Worm (Caenorhabditis elegans) whole organism, L2 larva: ENCODE data around the gene Y54G2A.10.

Source experiments
- C34F6.9 ChIP-seq: fragments of 150-350 bp; optimal IDR thresholded peaks from 2 replicates; lab custom pipeline; 2014; ENCODE audit warnings: missing biosample characterization, missing genetic modification characterization
- R02D3.7 ChIP-seq: fragments of 150-350 bp; optimal IDR thresholded peaks from 2 replicates; lab custom pipeline; 2014; ENCODE audit warnings: missing biosample characterization, missing genetic modification characterization
- Y55F3AM.14 ChIP-seq: fragments of 200-800 bp; sonication (Bioruptor generic); optimal IDR thresholded peaks from 2 replicates; lab custom pipeline; 2018; ENCODE audit warnings: mild to moderate bottlenecking, missing genetic modification characterization, missing compliant biosample characterization
- ZK546.5 ChIP-seq: sonication (generic microtip); optimal IDR thresholded peaks from 2 replicates; lab custom pipeline; 2017; ENCODE audit warnings: missing biosample characterization, missing genetic modification characterization
- alr-1 ChIP-seq: fragments of 150-350 bp; optimal IDR thresholded peaks from 2 replicates; lab custom pipeline; 2014; ENCODE audit warnings: missing biosample characterization, missing genetic modification characterization
- aly-2 ChIP-seq: fragments of 150-350 bp; optimal IDR thresholded peaks from 2 replicates; lab custom pipeline; 2014; ENCODE audit warnings: missing biosample characterization, missing genetic modification characterization
- ama-1 ChIP-seq: fragments of 150-350 bp; optimal IDR thresholded peaks from 2 replicates; lab custom pipeline; 2018; ENCODE audit warnings: inconsistent platforms
- blmp-1 ChIP-seq: sonication (generic microtip); optimal IDR thresholded peaks from 2 replicates; lab custom pipeline; 2017; ENCODE audit warnings: missing genetic modification characterization, mild to moderate bottlenecking, missing compliant biosample characterization, antibody characterized with exemption, moderate library complexity; ENCODE audit not compliant: insufficient read depth
- ceh-16 ChIP-seq: fragments of 150-350 bp; optimal IDR thresholded peaks from 2 replicates; lab custom pipeline; 2014; ENCODE audit warnings: missing biosample characterization, missing genetic modification characterization
- ceh-82 ChIP-seq: fragments of 150-350 bp; optimal IDR thresholded peaks from 2 replicates; lab custom pipeline; 2014; ENCODE audit warnings: missing biosample characterization, missing genetic modification characterization
- crh-2 ChIP-seq: sonication (generic microtip); optimal IDR thresholded peaks from 2 replicates; lab custom pipeline; 2017; ENCODE audit warnings: missing biosample characterization, missing genetic modification characterization
- dmd-4 ChIP-seq: sonication (generic microtip); optimal IDR thresholded peaks from 2 replicates; lab custom pipeline; 2017; ENCODE audit warnings: missing biosample characterization, missing genetic modification characterization
- egl-27 ChIP-seq: sonication (generic microtip); optimal IDR thresholded peaks from 3 replicates; lab custom pipeline; 2017; ENCODE audit warnings: missing biosample characterization, missing genetic modification reagents, missing genetic modification characterization
- elt-1 ChIP-seq: fragments of 150-350 bp; optimal IDR thresholded peaks from 2 replicates; lab custom pipeline; 2014; ENCODE audit warnings: missing biosample characterization, missing genetic modification characterization
- elt-3 ChIP-seq: sonication (generic microtip); optimal IDR thresholded peaks from 2 replicates; lab custom pipeline; 2017; ENCODE audit warnings: missing biosample characterization, missing genetic modification characterization
- gmeb-1 ChIP-seq: fragments of 150-350 bp; optimal IDR thresholded peaks from 2 replicates; lab custom pipeline; 2014; ENCODE audit warnings: missing biosample characterization, missing genetic modification characterization
- lin-11 ChIP-seq: fragments of 150-350 bp; sonication (generic microtip); optimal IDR thresholded peaks from 2 replicates; lab custom pipeline; 2014; ENCODE audit warnings: missing biosample characterization, missing genetic modification characterization, inconsistent platforms, mixed read lengths
- lin-13 ChIP-seq: fragments of 150-350 bp; optimal IDR thresholded peaks from 2 replicates; lab custom pipeline; 2014; ENCODE audit warnings: missing biosample characterization, missing genetic modification reagents, missing genetic modification characterization
- lin-39 ChIP-seq: fragments of 150-350 bp; optimal IDR thresholded peaks from 2 replicates; lab custom pipeline; 2014; ENCODE audit warnings: missing biosample characterization, missing genetic modification reagents, missing genetic modification characterization
- lsy-2 ChIP-seq, 2 experiments: fragments of 150-350 bp in 1 of 2; sonication (generic microtip) in 1 of 2; optimal IDR thresholded peaks; 2 replicates each; lab custom pipeline; 2014 to 2017; ENCODE audit warnings: missing biosample characterization in 2 of 2, missing genetic modification characterization in 2 of 2
- mab-5 ChIP-seq: fragments of 150-350 bp; optimal IDR thresholded peaks from 2 replicates; lab custom pipeline; 2014; ENCODE audit warnings: missing biosample characterization, missing genetic modification characterization
- mbf-1 ChIP-seq: sonication (generic microtip); optimal IDR thresholded peaks from 2 replicates; lab custom pipeline; 2017; ENCODE audit warnings: missing biosample characterization, missing genetic modification characterization
- mdl-1 ChIP-seq, 2 experiments: fragments of 150-350 bp in 1 of 2; sonication (generic microtip) in 1 of 2; optimal IDR thresholded peaks; 2 replicates each; lab custom pipeline; 2017; ENCODE audit warnings: missing biosample characterization in 2 of 2, missing genetic modification characterization in 2 of 2
- nhr-10 ChIP-seq: sonication (generic microtip); optimal IDR thresholded peaks from 2 replicates; lab custom pipeline; 2017; ENCODE audit warnings: missing biosample characterization, missing genetic modification characterization
- nhr-11 ChIP-seq: fragments of 150-350 bp; optimal IDR thresholded peaks from 2 replicates; lab custom pipeline; 2014; ENCODE audit warnings: missing biosample characterization, missing genetic modification characterization
- nhr-12 ChIP-seq: fragments of 150-350 bp; optimal IDR thresholded peaks from 2 replicates; lab custom pipeline; 2014; ENCODE audit warnings: missing biosample characterization, missing genetic modification characterization
- nhr-129 ChIP-seq: fragments of 150-350 bp; optimal IDR thresholded peaks from 2 replicates; lab custom pipeline; 2014; ENCODE audit warnings: missing biosample characterization, missing genetic modification characterization
- nhr-21 ChIP-seq: fragments of 150-350 bp; optimal IDR thresholded peaks from 2 replicates; lab custom pipeline; 2014; ENCODE audit warnings: missing biosample characterization, missing genetic modification characterization
- nhr-23 ChIP-seq: fragments of 150-350 bp; optimal IDR thresholded peaks from 2 replicates; lab custom pipeline; 2014; ENCODE audit warnings: missing biosample characterization, missing genetic modification reagents, missing genetic modification characterization
- nhr-25 ChIP-seq: fragments of 150-350 bp; sonication (generic microtip); optimal IDR thresholded peaks from 3 replicates; lab custom pipeline; 2014; ENCODE audit warnings: missing biosample characterization, missing genetic modification characterization
- nhr-6 ChIP-seq: fragments of 150-350 bp; optimal IDR thresholded peaks from 2 replicates; lab custom pipeline; 2014; ENCODE audit warnings: missing biosample characterization, missing genetic modification characterization
- peb-1 ChIP-seq: fragments of 150-350 bp; optimal IDR thresholded peaks from 2 replicates; lab custom pipeline; 2014; ENCODE audit warnings: missing biosample characterization, missing genetic modification characterization
- sem-4 ChIP-seq: fragments of 150-350 bp; optimal IDR thresholded peaks from 2 replicates; lab custom pipeline; 2014; ENCODE audit warnings: missing biosample characterization, missing genetic modification reagents, missing genetic modification characterization
- skn-1 ChIP-seq: sonication (generic microtip); optimal IDR thresholded peaks from 2 replicates; lab custom pipeline; 2017; ENCODE audit warnings: missing biosample characterization, missing genetic modification characterization
- sma-9 ChIP-seq, 2 experiments: fragments of 150-350 bp in 1 of 2; sonication (generic microtip) in 1 of 2; optimal IDR thresholded peaks; 2 replicates each; lab custom pipeline; 2014 to 2016; ENCODE audit warnings: missing genetic modification characterization in 2 of 2, mild to moderate bottlenecking in 1 of 2, missing biosample characterization in 1 of 2, missing compliant biosample characterization in 1 of 2, missing genetic modification reagents in 1 of 2, moderate library complexity in 1 of 2
- unc-39 ChIP-seq: fragments of 150-350 bp; optimal IDR thresholded peaks from 2 replicates; lab custom pipeline; 2014; ENCODE audit warnings: missing biosample characterization, missing genetic modification characterization
- unc-55 ChIP-seq: fragments of 150-350 bp; sonication (generic microtip); optimal IDR thresholded peaks from 3 replicates; lab custom pipeline; 2014; ENCODE audit warnings: missing biosample characterization, missing genetic modification reagents, missing genetic modification characterization
- unc-62 ChIP-seq: fragments of 150-350 bp; optimal IDR thresholded peaks from 2 replicates; lab custom pipeline; 2014; ENCODE audit warnings: missing biosample characterization, missing genetic modification reagents, missing genetic modification characterization
- ztf-1 ChIP-seq: fragments of 200-800 bp; sonication (Bioruptor generic); conservative IDR thresholded peaks from 2 replicates; pipeline ENCODE4 v1.3.6; 2022; ENCODE audit warnings: missing genetic modification characterization, missing compliant biosample characterization
- ztf-11 ChIP-seq: sonication (generic microtip); optimal IDR thresholded peaks from 2 replicates; lab custom pipeline; 2017; ENCODE audit warnings: missing biosample characterization, missing genetic modification characterization
- ztf-4 ChIP-seq: fragments of 150-350 bp; optimal IDR thresholded peaks from 2 replicates; lab custom pipeline; 2014; ENCODE audit warnings: missing biosample characterization, missing genetic modification characterization

Y54G2A.10 gene

ce11 chrIV:2772209-2772851 lies 27.2 kb upstream of the Y54G2A.10 start:
- TF ChIP-seq nhr-12 (tag; lab: Kevin White, UChicago) (no peak), nhr-25 (tag; lab: Kevin White, UChicago) (peak; percentile 56), aly-2 (tag; lab: Kevin White, UChicago) (no peak), sem-4 (tag; lab: Kevin White, UChicago) (no peak), egl-27 (tag; lab: Kevin White, UChicago) (no peak), ztf-1 (GFP tag; lab: Robert Waterston, UW) (no peak), Y55F3AM.14 (peak; percentile 74), dmd-4 (no peak), ztf-11 (tag; lab: Kevin White, UChicago) (no peak), unc-39 (no peak), nhr-21 (no peak), blmp-1 (tag; lab: Kevin White, UChicago) (peak; percentile 47), alr-1 (no peak), sma-9 (GFP tag; optimal IDR thresholded peaks at IDR 0.05; lab: Kevin White, UChicago) (no peak), sma-9 (tag; optimal IDR thresholded peaks at IDR 0.05; lab: Kevin White, UChicago) (no peak), mab-5 (tag; lab: Kevin White, UChicago) (no peak), ceh-16 (tag; lab: Kevin White, UChicago) (no peak), nhr-23 (tag; lab: Kevin White, UChicago) (no peak), gmeb-1 (tag; lab: Kevin White, UChicago) (no peak), ceh-82 (tag; lab: Kevin White, UChicago) (no peak), mdl-1 (tag; optimal IDR thresholded peaks at IDR 0.05; lab: Kevin White, UChicago) (no peak), mbf-1 (tag; lab: Kevin White, UChicago) (no peak), elt-1 (tag; lab: Kevin White, UChicago) (no peak)

ce11 chrIV:2773382-2773979 lies 26.0 kb upstream of the Y54G2A.10 start:
- no peak for TF ChIP-seq ama-1 (lab: Kevin White, UChicago)
- TF ChIP-seq peb-1, result no peak
- no peak for TF ChIP-seq aly-2 (tag; lab: Kevin White, UChicago)
- TF ChIP-seq ztf-1 (GFP tag; lab: Robert Waterston, UW), result no peak
- no peak for TF ChIP-seq elt-3
- TF ChIP-seq crh-2 (tag; lab: Kevin White, UChicago), result no peak
- peak in 1 of 2 experiments; percentile 29 for TF ChIP-seq lsy-2 (tag; optimal IDR thresholded peaks at IDR 0.05; lab: Kevin White, UChicago)
- no peak for TF ChIP-seq nhr-12 (tag; lab: Kevin White, UChicago)
- no peak for TF ChIP-seq ceh-16 (tag; lab: Kevin White, UChicago)
- no peak for TF ChIP-seq ztf-4 (tag; lab: Kevin White, UChicago)
- no peak for TF ChIP-seq unc-62
- TF ChIP-seq lin-13 (GFP tag; lab: Kevin White, UChicago), result peak; percentile 15
- no peak for TF ChIP-seq ZK546.5
- no peak for TF ChIP-seq unc-55
- TF ChIP-seq nhr-10 (tag; lab: Kevin White, UChicago), result no peak
- TF ChIP-seq gmeb-1 (tag; lab: Kevin White, UChicago), result no peak
- no peak for TF ChIP-seq R02D3.7 (tag; lab: Kevin White, UChicago)
- no peak for TF ChIP-seq unc-39
- TF ChIP-seq sem-4 (tag; lab: Kevin White, UChicago), result no peak
- TF ChIP-seq egl-27 (tag; lab: Kevin White, UChicago), result no peak
- no peak for TF ChIP-seq mab-5 (tag; lab: Kevin White, UChicago)
- no peak for TF ChIP-seq nhr-11 (tag; lab: Kevin White, UChicago)
- no peak for TF ChIP-seq skn-1 (tag; lab: Kevin White, UChicago)
- no peak for TF ChIP-seq elt-1 (tag; lab: Kevin White, UChicago)
- TF ChIP-seq nhr-6 (tag; lab: Kevin White, UChicago), result no peak
- peak; percentile 35 for TF ChIP-seq nhr-25 (tag; lab: Kevin White, UChicago)
- no peak for TF ChIP-seq Y55F3AM.14
- no peak for TF ChIP-seq nhr-21
- no peak for TF ChIP-seq lin-11 (tag; lab: Kevin White, UChicago)
- TF ChIP-seq nhr-129 (tag; lab: Kevin White, UChicago), result peak; percentile 68
- peak; percentile 35 for TF ChIP-seq sma-9 (GFP tag; optimal IDR thresholded peaks at IDR 0.05; lab: Kevin White, UChicago)
- TF ChIP-seq sma-9 (tag; optimal IDR thresholded peaks at IDR 0.05; lab: Kevin White, UChicago), result no peak
- TF ChIP-seq lin-39, result no peak
- no peak for TF ChIP-seq mdl-1 (tag; optimal IDR thresholded peaks at IDR 0.05; lab: Kevin White, UChicago)
- TF ChIP-seq C34F6.9 (tag; lab: Kevin White, UChicago), result no peak
- TF ChIP-seq blmp-1 (tag; lab: Kevin White, UChicago), result no peak
- TF ChIP-seq, all 48 proteins: peak for 5
